Worm (Caenorhabditis elegans): Measurements from ENCODE around the gene Y38H6C.13.
"Not testable (repeated sequence)": the region's sequence is repeated elsewhere in the genome, so short reads cannot be mapped to it uniquely, and the experiment has no call there.

Gene Y38H6C.13

ce11 chrV:20558270-20558669 is 30.7 kb downstream of the Y38H6C.13 start, which contains the start of gene abf-4 (continued):
- no peak for TF ChIP-seq ceh-100 (GFP tag; IDR thresholded peaks at IDR 0.05)

- no peak for TF ChIP-seq athp-1 (tag; optimal IDR thresholded peaks at IDR 0.05)
- TF ChIP-seq nfyb-1 (GFP tag; IDR thresholded peaks at IDR 0.05): no peak
- no peak for TF ChIP-seq aptf-2 (GFP tag; conservative IDR thresholded peaks at IDR 0.05)
- no peak for TF ChIP-seq K12H6.12 (tag; optimal IDR thresholded peaks at IDR 0.05)
- TF ChIP-seq ztf-25 (GFP tag; IDR thresholded peaks at IDR 0.05): no peak
- TF ChIP-seq F52B5.7 (tag; optimal IDR thresholded peaks at IDR 0.05): no peak
- TF ChIP-seq F39B2.1 (GFP tag; IDR thresholded peaks at IDR 0.05): no peak
- no peak for TF ChIP-seq snpc-1.3 (tag; optimal IDR thresholded peaks at IDR 0.05; ENCODE audit: insufficient read depth)
- no peak for TF ChIP-seq C17E4.6 (GFP tag; IDR thresholded peaks at IDR 0.05)
- TF ChIP-seq B0261.1 (tag; optimal IDR thresholded peaks at IDR 0.05): no peak
- TF ChIP-seq F33H1.4 (GFP tag; IDR thresholded peaks at IDR 0.05): no peak
- no peak for TF ChIP-seq cebp-1 (GFP tag; IDR thresholded peaks at IDR 0.05)
- TF ChIP-seq cebp-1 (tag; optimal IDR thresholded peaks at IDR 0.05): no peak
- no peak for TF ChIP-seq madf-8 (GFP tag; conservative IDR thresholded peaks at IDR 0.05)
- no peak for TF ChIP-seq ztf-26 (tag; optimal IDR thresholded peaks at IDR 0.05)
- no peak for TF ChIP-seq ekl-4 (GFP tag; IDR thresholded peaks at IDR 0.05)
- no peak for TF ChIP-seq dpff-1 (tag; optimal IDR thresholded peaks at IDR 0.05)
- no peak for TF ChIP-seq egl-18 (GFP tag; IDR thresholded peaks at IDR 0.05)
- TF ChIP-seq him-1 (tag; optimal IDR thresholded peaks at IDR 0.05): no peak
- no peak for TF ChIP-seq snpc-4 (GFP tag; optimal IDR thresholded peaks at IDR 0.05)
- TF ChIP-seq snpc-4 (tag; optimal IDR thresholded peaks at IDR 0.05): no peak
- TF ChIP-seq madf-3 (GFP tag; IDR thresholded peaks at IDR 0.05): no peak
These were observed 34.2 kb downstream of the Y38H6C.13 start, which contains the start of gene F26F2.1 for ce11 chrV:20561795-20562194. F26F2.1 (minus strand) TSS chrV:20561895.

DNA sequence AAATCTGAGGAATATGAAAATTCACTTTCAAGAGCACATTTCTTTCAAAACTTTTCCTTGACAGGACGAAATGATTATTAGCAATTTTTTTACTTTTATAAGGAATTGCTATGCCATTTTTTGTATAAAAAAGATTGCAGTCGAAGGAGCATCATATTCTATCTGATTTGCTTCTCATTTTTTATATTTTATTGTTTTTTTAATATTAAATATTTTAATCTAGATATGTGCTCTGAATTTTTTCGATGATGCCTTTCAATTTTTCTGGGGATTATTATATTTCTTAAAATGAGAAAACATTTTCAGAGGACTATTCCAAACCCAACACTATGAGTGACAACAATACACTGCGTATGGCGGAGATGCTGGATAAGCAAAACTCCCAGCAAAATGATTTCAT is 36.5 kb downstream of the Y38H6C.13 start, which contains the start of gene F26F2.13:
F26F2.13 (plus strand) TSS at position 301 of the 400 bp plus-strand sequence.
- not testable (repeated sequence) for TF ChIP-seq lsl-1 (GFP tag; optimal IDR thresholded peaks at IDR 0.05); lin-54 (GFP tag; optimal IDR thresholded peaks at IDR 0.05); rec-8 (tag; optimal IDR thresholded peaks at IDR 0.05)

DNA sequence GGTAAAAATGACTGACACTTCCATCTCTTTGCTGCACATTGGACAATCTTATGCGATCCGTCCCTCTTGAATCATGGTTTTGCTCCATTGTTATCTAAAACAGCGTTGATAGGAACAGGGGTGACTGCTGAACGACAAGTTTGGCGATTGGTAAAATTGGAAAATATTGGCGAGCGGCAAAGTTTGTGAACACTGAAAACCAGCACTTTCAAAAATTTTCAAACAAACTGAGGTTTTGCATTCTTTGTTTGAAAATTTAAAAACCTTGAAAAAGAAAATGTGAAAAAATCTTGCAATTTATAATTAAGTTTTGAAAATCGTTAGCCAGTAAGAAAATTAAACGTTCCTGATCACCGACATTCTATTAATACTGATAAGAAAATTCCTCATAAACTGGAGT is 38.9 kb downstream of the Y38H6C.13 start, which contains the start of gene F26F2.3:
F26F2.3 (minus strand) TSS at position 101 of the 400 bp plus-strand sequence.
- TF ChIP-seq C06A6.2 (GFP tag; conservative IDR thresholded peaks at IDR 0.05): no peak
- no peak for TF ChIP-seq nfyb-1 (GFP tag; IDR thresholded peaks at IDR 0.05)
- TF ChIP-seq T07F8.4 (tag; optimal IDR thresholded peaks at IDR 0.05): no peak

DNA sequence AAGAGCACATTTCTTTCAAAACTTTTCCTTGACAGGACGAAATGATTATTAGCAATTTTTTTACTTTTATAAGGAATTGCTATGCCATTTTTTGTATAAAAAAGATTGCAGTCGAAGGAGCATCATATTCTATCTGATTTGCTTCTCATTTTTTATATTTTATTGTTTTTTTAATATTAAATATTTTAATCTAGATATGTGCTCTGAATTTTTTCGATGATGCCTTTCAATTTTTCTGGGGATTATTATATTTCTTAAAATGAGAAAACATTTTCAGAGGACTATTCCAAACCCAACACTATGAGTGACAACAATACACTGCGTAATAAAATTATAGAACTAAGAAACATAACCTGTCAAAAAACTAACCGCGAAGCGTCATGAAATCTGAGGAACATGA is 41.4 kb downstream of the Y38H6C.13 start, which contains the start of gene F26F2.4:
F26F2.4 (plus strand) TSS at position 301 of the 400 bp plus-strand sequence.
- TF ChIP-seq F37B4.10 (GFP tag; IDR thresholded peaks at IDR 0.05); ekl-4 (GFP tag; IDR thresholded peaks at IDR 0.05); B0035.1 (tag; optimal IDR thresholded peaks at IDR 0.05): not testable (repeated sequence)

DNA sequence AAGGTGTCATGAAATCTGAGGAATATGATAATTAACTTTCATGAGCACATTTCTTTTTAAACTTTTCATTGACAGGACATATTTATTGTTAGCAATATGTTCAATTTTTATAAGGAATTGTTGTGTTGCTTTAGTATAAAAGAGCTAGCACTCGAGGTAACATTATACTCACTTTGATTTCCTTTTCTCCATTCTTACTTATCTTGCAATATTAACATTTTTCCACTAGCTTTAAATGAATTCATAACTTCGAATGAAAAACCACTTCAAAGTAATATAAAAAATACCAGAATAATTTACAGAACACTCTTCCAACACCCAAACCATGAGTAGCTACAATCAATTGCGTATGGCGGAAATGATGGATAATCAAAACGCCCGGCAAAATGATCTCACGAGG is 45.8 kb downstream of the Y38H6C.13 start, which contains the start of gene F26F2.5:
F26F2.5 (plus strand) TSS at position 301 of the 400 bp plus-strand sequence.
- TF ChIP-seq hrde-1 (tag; optimal IDR thresholded peaks at IDR 0.05; ENCODE audit: borderline replicate concordance): no peak
- no peak for TF ChIP-seq lin-54 (GFP tag; optimal IDR thresholded peaks at IDR 0.05)
- TF ChIP-seq hlh-26 (GFP tag; conservative IDR thresholded peaks at IDR 0.05): no peak
- TF ChIP-seq zim-3 (tag; optimal IDR thresholded peaks at IDR 0.05): no peak
- no peak for TF ChIP-seq snpc-1.3 (tag; optimal IDR thresholded peaks at IDR 0.05; ENCODE audit: insufficient read depth)
- no peak for TF ChIP-seq akir-1 (GFP tag; optimal IDR thresholded peaks at IDR 0.05)
- no peak for TF ChIP-seq mel-28 (tag; optimal IDR thresholded peaks at IDR 0.05; ENCODE audit: borderline replicate concordance)
- no peak for TF ChIP-seq lin-26 (GFP tag; IDR thresholded peaks at IDR 0.05)
- no peak for TF ChIP-seq unc-130 (GFP tag; optimal IDR thresholded peaks at IDR 0.05)
- no peak for TF ChIP-seq madf-10 (tag; optimal IDR thresholded peaks at IDR 0.05)
- TF ChIP-seq ztf-3 (GFP tag; optimal IDR thresholded peaks at IDR 0.05): no peak
- no peak for TF ChIP-seq dpff-1 (tag; optimal IDR thresholded peaks at IDR 0.05)
- TF ChIP-seq lsl-1 (GFP tag; optimal IDR thresholded peaks at IDR 0.05): no peak

Measured in whole organism, young adult.